Worm (Caenorhabditis elegans) whole organism, L3 larva: ENCODE measurements around the gene R12C12.9.

Source experiments
- R02D3.7 ChIP-seq: fragments of 150-350 bp; optimal IDR thresholded peaks from 2 replicates; lab custom pipeline; 2014; ENCODE audit warnings: missing biosample characterization, missing genetic modification characterization
- ZK546.5 ChIP-seq: sonication (generic microtip); optimal IDR thresholded peaks from 2 replicates; lab custom pipeline; 2017; ENCODE audit warnings: missing biosample characterization, missing genetic modification characterization
- aly-2 ChIP-seq: fragments of 150-350 bp; optimal IDR thresholded peaks from 2 replicates; lab custom pipeline; 2014; ENCODE audit warnings: missing biosample characterization, missing genetic modification characterization
- ama-1 ChIP-seq: fragments of 150-350 bp; optimal IDR thresholded peaks from 2 replicates; lab custom pipeline; 2018
- ceh-16 ChIP-seq: sonication (generic microtip); optimal IDR thresholded peaks from 2 replicates; lab custom pipeline; 2017; ENCODE audit warnings: missing biosample characterization, missing genetic modification characterization
- ceh-28 ChIP-seq: fragments of 150-350 bp; optimal IDR thresholded peaks from 2 replicates; lab custom pipeline; 2014; ENCODE audit warnings: missing biosample characterization, missing genetic modification reagents, missing genetic modification characterization
- ceh-82 ChIP-seq: fragments of 150-350 bp; optimal IDR thresholded peaks from 2 replicates; lab custom pipeline; 2014; ENCODE audit warnings: missing biosample characterization, missing genetic modification characterization
- ceh-9 ChIP-seq: sonication (generic microtip); optimal IDR thresholded peaks from 2 replicates; lab custom pipeline; 2018; ENCODE audit warnings: missing biosample characterization, missing genetic modification characterization
- daf-12 ChIP-seq: fragments of 150-350 bp; optimal IDR thresholded peaks from 2 replicates; lab custom pipeline; 2014; ENCODE audit warnings: missing biosample characterization, missing genetic modification reagents, missing genetic modification characterization
- egl-27 ChIP-seq: sonication (generic microtip); optimal IDR thresholded peaks from 4 replicates; lab custom pipeline; 2017; ENCODE audit warnings: missing biosample characterization, missing genetic modification reagents, missing genetic modification characterization
- egl-5 ChIP-seq: fragments of 150-350 bp; optimal IDR thresholded peaks from 2 replicates; lab custom pipeline; 2017; ENCODE audit warnings: missing biosample characterization, missing genetic modification reagents, missing genetic modification characterization, inconsistent platforms
- elt-1 ChIP-seq: fragments of 150-350 bp; optimal IDR thresholded peaks from 2 replicates; lab custom pipeline; 2014; ENCODE audit warnings: missing biosample characterization, missing genetic modification characterization
- elt-2 ChIP-seq: sonication (generic microtip); optimal IDR thresholded peaks from 2 replicates; lab custom pipeline; 2016; ENCODE audit warnings: missing genetic modification reagents, mild to moderate bottlenecking, missing genetic modification characterization, missing compliant biosample characterization
- elt-3 ChIP-seq, 3 experiments: fragments of 150-350 bp in 1 of 3; sonication (generic microtip) in 2 of 3; optimal IDR thresholded peaks; 2 replicates in 2 of 3; 4 replicates in 1 of 3; lab custom pipeline; 2014 to 2017; ENCODE audit warnings: missing biosample characterization in 3 of 3, missing genetic modification characterization in 3 of 3
- eor-1 ChIP-seq, 2 experiments: fragments of 150-350 bp; optimal IDR thresholded peaks; 2 replicates each; lab custom pipeline; 2014 to 2018; ENCODE audit warnings: missing biosample characterization in 2 of 2, missing genetic modification characterization in 2 of 2
- fkh-10 ChIP-seq: sonication (generic microtip); optimal IDR thresholded peaks from 2 replicates; lab custom pipeline; 2017; ENCODE audit warnings: missing biosample characterization, missing genetic modification reagents, missing genetic modification characterization
- fkh-2 ChIP-seq: fragments of 150-350 bp; optimal IDR thresholded peaks from 2 replicates; lab custom pipeline; 2014; ENCODE audit warnings: missing biosample characterization, missing genetic modification reagents, missing genetic modification characterization
- fos-1 ChIP-seq: fragments of 150-350 bp; optimal IDR thresholded peaks from 2 replicates; lab custom pipeline; 2014; ENCODE audit warnings: missing biosample characterization, missing genetic modification characterization
- hmg-11 ChIP-seq: sonication (generic microtip); optimal IDR thresholded peaks from 2 replicates; lab custom pipeline; 2016; ENCODE audit warnings: missing genetic modification characterization, missing compliant biosample characterization
- jun-1 ChIP-seq: fragments of 150-350 bp; optimal IDR thresholded peaks from 2 replicates; lab custom pipeline; 2014; ENCODE audit warnings: missing biosample characterization, missing genetic modification reagents, missing genetic modification characterization
- lin-15B ChIP-seq: fragments of 150-350 bp; optimal IDR thresholded peaks from 2 replicates; lab custom pipeline; 2014; ENCODE audit warnings: missing biosample characterization, missing genetic modification characterization
- lin-39 ChIP-seq: fragments of 150-350 bp; optimal IDR thresholded peaks from 2 replicates; lab custom pipeline; 2018; ENCODE audit warnings: missing biosample characterization, missing genetic modification reagents, missing genetic modification characterization
- lsy-12 ChIP-seq: sonication (generic microtip); optimal IDR thresholded peaks from 2 replicates; lab custom pipeline; 2016; ENCODE audit warnings: mild to moderate bottlenecking, missing genetic modification characterization, missing compliant biosample characterization
- mdl-1 ChIP-seq: fragments of 150-350 bp; optimal IDR thresholded peaks from 2 replicates; lab custom pipeline; 2014; ENCODE audit warnings: missing biosample characterization, missing genetic modification characterization
- mml-1 ChIP-seq: fragments of 150-350 bp; sonication (generic microtip); optimal IDR thresholded peaks from 3 replicates; lab custom pipeline; 2014; ENCODE audit warnings: missing biosample characterization, missing genetic modification characterization
- nfya-1 ChIP-seq: sonication (generic microtip); optimal IDR thresholded peaks from 2 replicates; lab custom pipeline; 2017; ENCODE audit warnings: missing genetic modification characterization, mild to moderate bottlenecking, missing compliant biosample characterization, antibody characterized with exemption, moderate library complexity; ENCODE audit not compliant: insufficient read depth
- nhr-11 ChIP-seq: fragments of 150-350 bp; optimal IDR thresholded peaks from 2 replicates; lab custom pipeline; 2014; ENCODE audit warnings: missing biosample characterization, missing genetic modification characterization
- nhr-12 ChIP-seq: fragments of 150-350 bp; optimal IDR thresholded peaks from 2 replicates; lab custom pipeline; 2014; ENCODE audit warnings: missing biosample characterization, missing genetic modification characterization
- nhr-23 ChIP-seq: fragments of 150-350 bp; optimal IDR thresholded peaks from 2 replicates; lab custom pipeline; 2014; ENCODE audit warnings: missing biosample characterization, missing genetic modification reagents, missing genetic modification characterization
- nhr-237 ChIP-seq: fragments of 150-350 bp; optimal IDR thresholded peaks from 2 replicates; lab custom pipeline; 2014; ENCODE audit warnings: missing biosample characterization, missing genetic modification characterization
- nhr-25 ChIP-seq: sonication (generic microtip); optimal IDR thresholded peaks from 2 replicates; lab custom pipeline; 2017; ENCODE audit warnings: missing biosample characterization, missing genetic modification characterization
- nhr-28 ChIP-seq: fragments of 150-350 bp; optimal IDR thresholded peaks from 2 replicates; lab custom pipeline; 2014; ENCODE audit warnings: missing biosample characterization, missing genetic modification characterization
- nhr-43 ChIP-seq: sonication (generic microtip); optimal IDR thresholded peaks from 2 replicates; lab custom pipeline; 2016; ENCODE audit warnings: mild to moderate bottlenecking, missing genetic modification characterization, missing compliant biosample characterization; ENCODE audit not compliant: poor library complexity, severe bottlenecking
- nhr-67 ChIP-seq: fragments of 150-350 bp; optimal IDR thresholded peaks from 2 replicates; lab custom pipeline; 2014; ENCODE audit warnings: missing biosample characterization, missing genetic modification characterization
- nhr-76 ChIP-seq: fragments of 150-350 bp; sonication (generic microtip); optimal IDR thresholded peaks from 5 replicates; lab custom pipeline; 2014; ENCODE audit warnings: missing biosample characterization, missing genetic modification characterization
- nhr-77 ChIP-seq: fragments of 150-350 bp; optimal IDR thresholded peaks from 2 replicates; lab custom pipeline; 2014; ENCODE audit warnings: missing biosample characterization, missing genetic modification characterization
- pha-4 ChIP-seq: fragments of 150-350 bp; optimal IDR thresholded peaks from 2 replicates; lab custom pipeline; 2014; ENCODE audit warnings: missing biosample characterization, missing genetic modification reagents, missing genetic modification characterization
- pqm-1 ChIP-seq: fragments of 150-350 bp; optimal IDR thresholded peaks from 2 replicates; lab custom pipeline; 2017; ENCODE audit warnings: missing biosample characterization, missing genetic modification characterization, inconsistent platforms
- sea-2 ChIP-seq: fragments of 150-350 bp; sonication (generic microtip); optimal IDR thresholded peaks from 4 replicates; lab custom pipeline; 2014; ENCODE audit warnings: missing biosample characterization, missing genetic modification reagents, missing genetic modification characterization
- skn-1 ChIP-seq: fragments of 150-350 bp; optimal IDR thresholded peaks from 2 replicates; lab custom pipeline; 2014; ENCODE audit warnings: missing biosample characterization, missing genetic modification characterization
- snpc-4 ChIP-seq: fragments of 150-350 bp; optimal IDR thresholded peaks from 2 replicates; lab custom pipeline; 2014; ENCODE audit warnings: missing biosample characterization, missing genetic modification characterization
- tbx-2 ChIP-seq: sonication (generic microtip); optimal IDR thresholded peaks from 2 replicates; lab custom pipeline; 2016; ENCODE audit warnings: mild to moderate bottlenecking, missing genetic modification characterization, missing compliant biosample characterization
- unc-39 ChIP-seq: sonication (generic microtip); optimal IDR thresholded peaks from 4 replicates; lab custom pipeline; 2017; ENCODE audit warnings: missing biosample characterization, missing genetic modification characterization
- unc-62 ChIP-seq: fragments of 150-350 bp; sonication (generic microtip); optimal IDR thresholded peaks from 4 replicates; lab custom pipeline; 2014; ENCODE audit warnings: missing biosample characterization, missing genetic modification reagents, missing genetic modification characterization
- zag-1 ChIP-seq: fragments of 150-350 bp; optimal IDR thresholded peaks from 2 replicates; lab custom pipeline; 2014; ENCODE audit warnings: missing biosample characterization, missing genetic modification characterization
- ztf-11 ChIP-seq: fragments of 150-350 bp; optimal IDR thresholded peaks from 2 replicates; lab custom pipeline; 2014; ENCODE audit warnings: missing biosample characterization, missing genetic modification characterization
- ztf-4 ChIP-seq: fragments of 150-350 bp; optimal IDR thresholded peaks from 2 replicates; lab custom pipeline; 2014; ENCODE audit warnings: missing biosample characterization, missing genetic modification characterization

R12C12.9 gene

ce11 chrII:6024879-6025278 lies at the start of gene R12C12.9:
Gene R12C12.9 (minus strand): TSS chrII:6024979.
- TF ChIP-seq skn-1 (tag; lab: Kevin White, UChicago): no peak
- peak; percentile 29 for TF ChIP-seq elt-2 (tag; lab: Kevin White, UChicago)

- TF ChIP-seq unc-39 (tag; lab: Kevin White, UChicago): no peak
- TF ChIP-seq mml-1 (tag; lab: Kevin White, UChicago): no peak
- no peak for TF ChIP-seq nhr-76
- TF ChIP-seq ztf-4 (tag; lab: Kevin White, UChicago): no peak
- TF ChIP-seq ama-1 (lab: Kevin White, UChicago): no peak
- no peak for TF ChIP-seq jun-1 (tag; lab: Kevin White, UChicago)
- no peak for TF ChIP-seq lin-39 (tag; lab: Kevin White, UChicago)
- no peak for TF ChIP-seq skn-1 (tag; lab: Kevin White, UChicago)
- no peak for TF ChIP-seq fkh-2
- no peak for TF ChIP-seq unc-62
- no peak for TF ChIP-seq R02D3.7
- no peak for TF ChIP-seq egl-27 (tag; lab: Kevin White, UChicago)
- TF ChIP-seq zag-1 (tag; lab: Kevin White, UChicago): no peak
- TF ChIP-seq ztf-11 (tag; lab: Kevin White, UChicago): no peak
- TF ChIP-seq tbx-2 (tag; lab: Kevin White, UChicago): no peak
- TF ChIP-seq fkh-10 (GFP tag; lab: Kevin White, UChicago): no peak
- no peak for TF ChIP-seq nhr-67 (tag; lab: Kevin White, UChicago)
- no peak for TF ChIP-seq nfya-1 (tag; lab: Kevin White, UChicago)
- TF ChIP-seq nhr-23: no peak
These were observed 42.3 kb upstream of the R12C12.9 start, which contains the start of gene H12I13.1 for ce11 chrII:6067066-6067465. Gene H12I13.1 (minus strand): TSS chrII:6067166.

- TF ChIP-seq R02D3.7: peak; percentile 21
- TF ChIP-seq nhr-43 (tag; lab: Kevin White, UChicago): peak; percentile 96
- TF ChIP-seq lin-15B (tag; lab: Kevin White, UChicago): peak; percentile 67
- no peak for TF ChIP-seq fkh-2
- no peak for TF ChIP-seq egl-27 (tag; lab: Kevin White, UChicago)
- TF ChIP-seq zag-1 (tag; lab: Kevin White, UChicago): no peak
- no peak for TF ChIP-seq sea-2 (GFP tag; lab: Kevin White, UChicago)
- no peak for TF ChIP-seq mdl-1
- no peak for TF ChIP-seq nhr-237 (tag; lab: Kevin White, UChicago)
- TF ChIP-seq tbx-2 (tag; lab: Kevin White, UChicago): no peak
- TF ChIP-seq elt-3 (tag; optimal IDR thresholded peaks at IDR 0.05; lab: Kevin White, UChicago): no peak
- no peak for TF ChIP-seq aly-2 (tag; lab: Kevin White, UChicago)
- TF ChIP-seq ceh-9 (tag; lab: Kevin White, UChicago): no peak
- no peak for TF ChIP-seq fos-1
- TF ChIP-seq hmg-11: peak; percentile 65
- no peak for TF ChIP-seq nhr-12 (tag; lab: Kevin White, UChicago)
- TF ChIP-seq nhr-77 (tag; lab: Kevin White, UChicago): no peak
- no peak for TF ChIP-seq ZK546.5 (tag; lab: Kevin White, UChicago)
- TF ChIP-seq nfya-1 (tag; lab: Kevin White, UChicago): peak; percentile 73
- TF ChIP-seq egl-5 (tag; lab: Kevin White, UChicago): no peak
- no peak for TF ChIP-seq fkh-10 (GFP tag; lab: Kevin White, UChicago)
- no peak for TF ChIP-seq skn-1 (tag; lab: Kevin White, UChicago)
- no peak for TF ChIP-seq nhr-76
- no peak for TF ChIP-seq elt-1
- no peak for TF ChIP-seq nhr-11 (tag; lab: Kevin White, UChicago)
- peak; percentile 26 for TF ChIP-seq ceh-28 (tag; lab: Kevin White, UChicago)
- TF ChIP-seq ama-1 (lab: Kevin White, UChicago): no peak
- no peak for TF ChIP-seq unc-39 (tag; lab: Kevin White, UChicago)
- TF ChIP-seq eor-1 (tag; optimal IDR thresholded peaks at IDR 0.05; lab: Kevin White, UChicago): no peak
- peak; percentile 49 for TF ChIP-seq jun-1 (tag; lab: Kevin White, UChicago)
- no peak for TF ChIP-seq nhr-67 (tag; lab: Kevin White, UChicago)
- TF ChIP-seq unc-62: no peak
- TF ChIP-seq daf-12 (tag; lab: Kevin White, UChicago): no peak
- TF ChIP-seq nhr-28: no peak
- TF ChIP-seq ztf-11 (tag; lab: Kevin White, UChicago): no peak
- TF ChIP-seq lsy-12 (tag; lab: Kevin White, UChicago): peak; percentile 65
- TF ChIP-seq ztf-4 (tag; lab: Kevin White, UChicago): no peak
- TF ChIP-seq snpc-4 (tag; lab: Kevin White, UChicago): peak; percentile 59
- no peak for TF ChIP-seq ceh-82 (tag; lab: Kevin White, UChicago)
- TF ChIP-seq pqm-1 (tag; lab: Kevin White, UChicago): no peak
- TF ChIP-seq lin-39 (tag; lab: Kevin White, UChicago): no peak
- TF ChIP-seq mml-1 (tag; lab: Kevin White, UChicago): no peak
- TF ChIP-seq ceh-16 (tag; lab: Kevin White, UChicago): no peak
- peak; percentile 88 for TF ChIP-seq nhr-23
- peak; percentile 28 for TF ChIP-seq elt-2 (tag; lab: Kevin White, UChicago)
- TF ChIP-seq pha-4: peak; percentile 84
- TF ChIP-seq nhr-25 (tag; lab: Kevin White, UChicago): peak; percentile 80
These were observed 36.7 kb upstream of the R12C12.9 start for ce11 chrII:6061495-6061894.
